Fruit fly (Drosophila melanogaster): Measurements from ENCODE around the gene atk.

Gene atk

dm6 chr3L:20497124-20497996 is 32.7 kb upstream of the atk start, which contains the start of gene CG32425 (continued):
- TF ChIP-seq CG32767 (GFP tag; IDR thresholded peaks at IDR 0.05) (no peak), CG12104 (GFP tag; optimal IDR thresholded peaks at IDR 0.05) (no peak), slbo (GFP tag; IDR thresholded peaks at IDR 0.05) (peak; percentile 45; the same call in 1 of the 2 replicates), NC2β (GFP tag; optimal IDR thresholded peaks at IDR 0.05) (no peak), CG14710 (tag; optimal IDR thresholded peaks at IDR 0.05) (peak; percentile 28), croc (GFP tag; conservative IDR thresholded peaks at IDR 0.05) (no peak), HmgD (GFP tag; optimal IDR thresholded peaks at IDR 0.05) (no peak), knrl (GFP tag; IDR thresholded peaks at IDR 0.05; ENCODE audit: partially characterized antibody) (no peak), Atf-2 (GFP tag; optimal IDR thresholded peaks at IDR 0.05) (no peak), Fer2 (tag; optimal IDR thresholded peaks at IDR 0.05) (no peak), CG7839 (tag; optimal IDR thresholded peaks at IDR 0.05) (peak; percentile 18), Six4 (GFP tag; optimal IDR thresholded peaks at IDR 0.05) (no peak), sim (GFP tag; IDR thresholded peaks at IDR 0.05) (no peak), luna (GFP tag; optimal IDR thresholded peaks at IDR 0.05) (no peak), CG7987 (GFP tag; optimal IDR thresholded peaks at IDR 0.05) (no peak), CG30431 (GFP tag; optimal IDR thresholded peaks at IDR 0.05) (no peak), Nf-YC (tag; optimal IDR thresholded peaks at IDR 0.05) (peak; percentile 25), yki (optimal IDR thresholded peaks at IDR 0.05) (no peak), Eip74EF (GFP tag; optimal IDR thresholded peaks at IDR 0.05) (no peak), CG10366 (GFP tag; IDR thresholded peaks at IDR 0.05) (no peak), MESR4 (GFP tag; optimal IDR thresholded peaks at IDR 0.05) (peak; percentile 23), CG8478 (optimal IDR thresholded peaks at IDR 0.05) (no peak), CG6854 (GFP tag; optimal IDR thresholded peaks at IDR 0.05) (no peak), CG4404 (GFP tag; IDR thresholded peaks at IDR 0.05) (no peak), slou (GFP tag; optimal IDR thresholded peaks at IDR 0.05) (no peak), zfh2 (GFP tag; optimal IDR thresholded peaks at IDR 0.05) (no peak), psq (GFP tag; optimal IDR thresholded peaks at IDR 0.05) (no peak), gt (GFP tag; IDR thresholded peaks at IDR 0.05) (no peak), CG34422 (GFP tag; IDR thresholded peaks at IDR 0.05) (peak; percentile 55; the same call in 2 of the 3 replicates), Ets97D (GFP tag; optimal IDR thresholded peaks at IDR 0.05) (peak; percentile 61), Optix (GFP tag; IDR thresholded peaks at IDR 0.05) (no peak), CG18262 (tag; optimal IDR thresholded peaks at IDR 0.05) (peak; percentile 17), Ptx1 (GFP tag; IDR thresholded peaks at IDR 0.05) (no peak), Lhr (GFP tag; optimal IDR thresholded peaks at IDR 0.05) (peak; percentile 63), Blimp-1 (GFP tag; optimal IDR thresholded peaks at IDR 0.05) (no peak), CG10274 (GFP tag; optimal IDR thresholded peaks at IDR 0.05) (no peak), CG7271 (tag; optimal IDR thresholded peaks at IDR 0.05) (no peak), YL-1 (GFP tag; optimal IDR thresholded peaks at IDR 0.05) (peak; percentile 51), pzg (GFP tag; optimal IDR thresholded peaks at IDR 0.05) (peak; percentile 64), gce (GFP tag; IDR thresholded peaks at IDR 0.05) (no peak), Trl (optimal IDR thresholded peaks at IDR 0.05) (peak in 1 of 2 experiments; percentile 32), Trl (GFP tag; optimal IDR thresholded peaks at IDR 0.05) (no peak)
